Worm (Caenorhabditis elegans): ENCODE data around the gene C54F6.3.

Gene C54F6.3

ce11 chrV:7553873-7554362, 20.9 kb downstream of the C54F6.3 start, which contains the start of gene ttr-10:
ttr-10 (minus strand) TSS chrV:7553923.
- TF ChIP-seq W03F9.2 (tag; optimal IDR thresholded peaks at IDR 0.05) (no peak), him-1 (tag; optimal IDR thresholded peaks at IDR 0.05) (no peak), dao-5 (tag; optimal IDR thresholded peaks at IDR 0.05) (no peak)

- TF ChIP-seq him-1 (tag; optimal IDR thresholded peaks at IDR 0.05) (no peak), dao-5 (tag; optimal IDR thresholded peaks at IDR 0.05) (no peak), W03F9.2 (tag; optimal IDR thresholded peaks at IDR 0.05) (no peak)
Measured at ce11 chrV:7555875-7556274, 22.8 kb downstream of the C54F6.3 start.

- TF ChIP-seq dao-5 (tag; optimal IDR thresholded peaks at IDR 0.05) (no peak), W03F9.2 (tag; optimal IDR thresholded peaks at IDR 0.05) (no peak), him-1 (tag; optimal IDR thresholded peaks at IDR 0.05) (no peak)
Measured at ce11 chrV:7558693-7559092, 25.6 kb downstream of the C54F6.3 start, which contains the start of gene ets-7. ets-7 (minus strand) TSS chrV:7558793.

DNA sequence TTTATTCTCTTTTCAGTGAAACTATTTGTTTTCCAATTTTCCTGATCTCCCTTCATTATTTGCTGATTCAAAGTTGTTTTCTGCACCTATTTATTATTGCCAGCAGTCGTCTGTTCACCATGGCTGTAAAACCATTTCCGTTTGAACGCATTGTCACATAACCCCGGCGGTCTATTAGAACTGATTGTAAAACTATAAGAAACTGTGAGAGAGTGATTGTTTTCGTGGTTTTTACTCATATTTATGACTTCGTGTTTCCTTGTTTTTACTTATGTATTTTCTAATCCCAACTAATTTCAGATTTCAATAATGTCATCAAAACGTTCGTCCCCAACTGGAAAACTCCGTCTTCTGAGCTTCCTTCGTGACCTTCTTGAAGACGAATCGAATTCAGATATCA, 29.9 kb downstream of the C54F6.3 start, which contains the start of gene F19F10.1:
TSS of gene F19F10.1 (plus strand) at position 301 of the 400 bp plus-strand sequence.
- TF ChIP-seq W03F9.2 (tag; optimal IDR thresholded peaks at IDR 0.05) (no peak), him-1 (tag; optimal IDR thresholded peaks at IDR 0.05) (no peak)

DNA sequence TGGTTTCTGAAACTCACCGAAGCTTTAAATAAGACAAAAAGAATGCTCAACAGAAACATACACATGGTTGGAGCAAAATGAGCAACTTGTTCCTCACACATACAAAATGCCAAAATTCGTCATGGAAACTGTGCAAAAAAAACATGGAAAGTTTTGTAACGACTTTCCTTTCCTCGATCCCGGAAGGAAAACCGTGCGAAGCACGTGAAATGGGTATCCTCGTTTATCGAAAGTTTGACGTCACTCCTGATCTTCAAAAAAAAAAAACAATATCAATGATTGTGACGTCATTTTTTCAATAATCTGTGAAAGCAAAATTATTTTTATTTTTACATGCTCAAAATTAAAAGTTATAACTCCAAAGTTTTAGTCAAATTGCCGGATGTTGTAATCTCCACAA, 37.2 kb downstream of the C54F6.3 start, which contains the start of gene clec-212:
TSS of gene clec-212 (minus strand) at position 101 of the 400 bp plus-strand sequence.
- TF ChIP-seq dao-5 (tag; optimal IDR thresholded peaks at IDR 0.05) (no peak), him-1 (tag; optimal IDR thresholded peaks at IDR 0.05) (no peak), W03F9.2 (tag; optimal IDR thresholded peaks at IDR 0.05) (no peak)

DNA sequence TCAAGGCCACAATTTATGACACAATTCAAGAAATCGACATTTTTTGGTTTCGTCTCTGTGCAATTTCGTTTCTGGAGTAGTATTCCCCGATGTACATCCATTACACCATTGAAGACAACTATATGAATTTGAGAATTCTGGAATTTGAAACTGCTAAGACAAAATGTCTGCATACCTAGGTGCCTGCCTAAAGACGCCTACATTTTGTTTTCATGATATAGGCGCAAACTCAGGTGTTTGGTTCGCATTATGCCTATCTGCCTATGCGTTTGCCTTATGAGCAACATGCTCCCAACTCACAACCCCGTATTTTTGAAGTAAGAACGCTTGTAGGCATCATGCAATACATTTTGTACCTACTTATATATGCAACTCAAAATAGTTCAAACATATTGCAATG, 37.9 kb downstream of the C54F6.3 start, which contains the start of gene F19F10.14:
TSS of gene F19F10.14 (minus strand) at position 101 of the 400 bp plus-strand sequence.
- TF ChIP-seq W03F9.2 (tag; optimal IDR thresholded peaks at IDR 0.05) (no peak), dao-5 (tag; optimal IDR thresholded peaks at IDR 0.05) (no peak), him-1 (tag; optimal IDR thresholded peaks at IDR 0.05) (no peak)

DNA sequence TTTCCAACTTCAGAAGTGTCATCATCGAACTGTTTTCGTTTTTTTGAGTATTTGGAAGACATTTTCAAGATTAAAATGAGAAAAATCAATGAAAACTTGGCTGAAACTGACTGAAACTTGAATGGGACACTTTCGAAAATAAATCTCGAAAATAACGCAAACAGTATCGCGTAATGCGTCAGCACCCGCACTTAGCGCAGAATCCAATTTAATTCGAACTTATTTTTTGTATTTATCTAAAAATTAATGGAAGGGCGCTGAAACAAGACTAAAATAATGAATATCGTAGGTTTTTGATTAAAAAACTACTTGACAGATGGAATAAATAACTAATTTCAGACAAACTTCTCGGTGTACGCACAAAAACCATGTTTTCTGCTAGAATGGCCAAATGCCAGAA, 42.5 kb downstream of the C54F6.3 start, which contains the start of the genes snu-66 and ints-9:
TSS of gene snu-66 (minus strand) at position 108 of the 400 bp plus-strand sequence.
TSS of gene ints-9 (plus strand) at position 240 of the 400 bp plus-strand sequence.
- TF ChIP-seq dao-5 (tag; optimal IDR thresholded peaks at IDR 0.05) (no peak), W03F9.2 (tag; optimal IDR thresholded peaks at IDR 0.05) (no peak), him-1 (tag; optimal IDR thresholded peaks at IDR 0.05) (no peak)

- TF ChIP-seq him-1 (tag; optimal IDR thresholded peaks at IDR 0.05) (no peak), W03F9.2 (tag; optimal IDR thresholded peaks at IDR 0.05) (peak; percentile 28)
Measured at ce11 chrV:7580378-7580777, 47.3 kb downstream of the C54F6.3 start, which contains the start of gene ets-6. ets-6 (minus strand) TSS chrV:7580546.
